Fruit fly (Drosophila melanogaster) S2 (cell line): ENCODE data around the gene CG15891.

ENCODE experiments used
- CG8478 ChIP-seq: fragments of >200 bp; optimal IDR thresholded peaks from 2 replicates; lab custom pipeline; 2018
- CTCF ChIP-seq, 2 experiments: fragments of >200 bp; optimal IDR thresholded peaks; 2 replicates each; lab custom pipeline; 2018

DNA sequence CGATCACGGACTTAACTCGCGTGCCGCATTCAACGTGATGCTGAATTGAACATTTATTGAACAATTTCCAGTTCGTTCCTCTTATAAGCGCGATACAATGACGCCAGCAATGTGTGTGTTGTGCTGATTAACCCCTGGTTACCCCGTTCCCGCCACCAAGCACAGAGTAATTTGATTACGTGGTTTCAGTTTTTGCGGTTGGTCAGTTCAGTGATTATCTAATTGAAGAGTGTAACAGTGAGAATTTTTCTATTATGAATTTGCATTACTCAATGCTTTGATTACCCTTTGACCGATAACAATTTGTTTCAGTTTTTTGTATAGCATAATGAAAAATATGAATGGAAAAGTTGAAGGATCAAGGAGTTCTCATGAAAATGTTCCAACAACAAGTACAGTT is 42.6 kb upstream of the CG15891 start, which contains the start of gene CG3842:
- TF ChIP-seq CG8478 (lab: Kevin White, UChicago) (no peak), CTCF (optimal IDR thresholded peaks at IDR 0.05; lab: Kevin White, UChicago) (no peak)
